Worm (Caenorhabditis elegans) whole organism, mixed stage, embryonic: Measurements from ENCODE around the gene F35H10.3.

ENCODE experiments used
- M03D4.4 ChIP-seq: sonication (generic microtip); optimal IDR thresholded peaks from 2 replicates; lab custom pipeline; 2017; ENCODE audit warnings: mild to moderate bottlenecking, missing genetic modification characterization, missing compliant biosample characterization
- bed-3 ChIP-seq: fragments of 200-800 bp; sonication (Bioruptor generic); optimal IDR thresholded peaks from 3 replicates; lab custom pipeline; 2018; ENCODE audit warnings: mild to moderate bottlenecking, missing genetic modification characterization, moderate library complexity, missing compliant biosample characterization
- blmp-1 ChIP-seq: fragments of 150-350 bp; optimal IDR thresholded peaks from 2 replicates; lab custom pipeline; 2014; ENCODE audit warnings: missing biosample characterization, missing genetic modification characterization
- ceh-39 ChIP-seq: fragments of 150-350 bp; optimal IDR thresholded peaks from 2 replicates; lab custom pipeline; 2014; ENCODE audit warnings: missing biosample characterization, missing genetic modification characterization
- ceh-43 ChIP-seq: fragments of 200-800 bp; sonication (Bioruptor generic); optimal IDR thresholded peaks from 2 replicates; lab custom pipeline; 2018; ENCODE audit warnings: mild to moderate bottlenecking, missing genetic modification characterization, moderate library complexity, missing compliant biosample characterization
- ceh-83 ChIP-seq: fragments of 200-800 bp; sonication (Bioruptor generic); optimal IDR thresholded peaks from 2 replicates; lab custom pipeline; 2018; ENCODE audit warnings: mild to moderate bottlenecking, missing genetic modification characterization, missing compliant biosample characterization
- ces-1 ChIP-seq: fragments of 150-350 bp; optimal IDR thresholded peaks from 2 replicates; lab custom pipeline; 2014; ENCODE audit warnings: missing biosample characterization, missing genetic modification reagents, missing genetic modification characterization
- cnd-1 ChIP-seq: fragments of 200-800 bp; sonication (Bioruptor generic); optimal IDR thresholded peaks from 2 replicates; lab custom pipeline; 2018; ENCODE audit warnings: mild to moderate bottlenecking, missing genetic modification characterization, missing compliant biosample characterization
- drap-1 ChIP-seq: fragments of 200-800 bp; sonication (Bioruptor generic); optimal IDR thresholded peaks from 3 replicates; lab custom pipeline; 2018; ENCODE audit warnings: mild to moderate bottlenecking, missing genetic modification characterization, missing compliant biosample characterization
- elt-1 ChIP-seq: sonication (generic microtip); optimal IDR thresholded peaks from 2 replicates; lab custom pipeline; 2017; ENCODE audit warnings: missing genetic modification characterization, mild to moderate bottlenecking, missing compliant biosample characterization, antibody characterized with exemption, moderate library complexity, borderline replicate concordance; ENCODE audit not compliant: insufficient read depth
- elt-3 ChIP-seq: fragments of 150-350 bp; optimal IDR thresholded peaks from 2 replicates; lab custom pipeline; 2014; ENCODE audit warnings: missing biosample characterization, missing genetic modification characterization
- flh-1 ChIP-seq: fragments of 200-800 bp; sonication (Bioruptor generic); optimal IDR thresholded peaks from 2 replicates; lab custom pipeline; 2018; ENCODE audit warnings: mild to moderate bottlenecking, missing genetic modification characterization, moderate library complexity, missing compliant biosample characterization
- ham-2 ChIP-seq: fragments of 200-800 bp; sonication (Bioruptor generic); optimal IDR thresholded peaks from 2 replicates; lab custom pipeline; 2018; ENCODE audit warnings: mild to moderate bottlenecking, missing genetic modification characterization, missing compliant biosample characterization
- hlh-1 ChIP-seq: fragments of 150-350 bp; optimal IDR thresholded peaks from 2 replicates; lab custom pipeline; 2014; ENCODE audit warnings: missing biosample characterization, missing genetic modification reagents, missing genetic modification characterization
- lin-13 ChIP-seq: fragments of 150-350 bp; optimal IDR thresholded peaks from 2 replicates; lab custom pipeline; 2014; ENCODE audit warnings: missing biosample characterization, missing genetic modification characterization
- lin-32 ChIP-seq: fragments of 200-800 bp; sonication (Bioruptor generic); optimal IDR thresholded peaks from 2 replicates; lab custom pipeline; 2018; ENCODE audit warnings: mild to moderate bottlenecking, missing genetic modification characterization, missing compliant biosample characterization
- lsy-2 ChIP-seq: fragments of 150-350 bp; optimal IDR thresholded peaks from 2 replicates; lab custom pipeline; 2014; ENCODE audit warnings: missing biosample characterization, missing genetic modification characterization
- mab-5 ChIP-seq: fragments of 150-350 bp; optimal IDR thresholded peaks from 2 replicates; lab custom pipeline; 2014; ENCODE audit warnings: missing biosample characterization, missing genetic modification characterization
- mep-1 ChIP-seq: fragments of 150-350 bp; optimal IDR thresholded peaks from 2 replicates; lab custom pipeline; 2017; ENCODE audit warnings: missing biosample characterization, missing genetic modification reagents, missing genetic modification characterization, inconsistent platforms
- mls-2 ChIP-seq: sonication (generic microtip); optimal IDR thresholded peaks from 2 replicates; lab custom pipeline; 2016; ENCODE audit warnings: mild to moderate bottlenecking, missing genetic modification characterization, moderate library complexity, missing compliant biosample characterization
- nhr-12 ChIP-seq: fragments of 150-350 bp; optimal IDR thresholded peaks from 2 replicates; lab custom pipeline; 2014; ENCODE audit warnings: missing biosample characterization, missing genetic modification characterization
- nhr-2 ChIP-seq: fragments of 150-350 bp; optimal IDR thresholded peaks from 2 replicates; lab custom pipeline; 2014; ENCODE audit warnings: missing biosample characterization, missing genetic modification characterization
- nhr-237 ChIP-seq: fragments of 150-350 bp; optimal IDR thresholded peaks from 2 replicates; lab custom pipeline; 2014; ENCODE audit warnings: missing biosample characterization, missing genetic modification characterization
- nhr-28 ChIP-seq: fragments of 150-350 bp; optimal IDR thresholded peaks from 2 replicates; lab custom pipeline; 2014; ENCODE audit warnings: missing biosample characterization, missing genetic modification characterization
- nhr-76 ChIP-seq: sonication (generic microtip); optimal IDR thresholded peaks from 2 replicates; lab custom pipeline; 2017; ENCODE audit warnings: missing biosample characterization, missing genetic modification characterization
- pha-4 ChIP-seq: fragments of 150-350 bp; optimal IDR thresholded peaks from 2 replicates; lab custom pipeline; 2018; ENCODE audit warnings: missing biosample characterization, missing genetic modification reagents, missing genetic modification characterization
- sem-2 ChIP-seq: fragments of 200-800 bp; sonication (Bioruptor generic); optimal IDR thresholded peaks from 2 replicates; lab custom pipeline; 2018; ENCODE audit warnings: mild to moderate bottlenecking, missing genetic modification characterization, missing compliant biosample characterization
- snpc-4 ChIP-seq: fragments of 150-350 bp; optimal IDR thresholded peaks from 2 replicates; lab custom pipeline; 2014; ENCODE audit warnings: missing biosample characterization, missing genetic modification characterization
- sptf-1 ChIP-seq: sonication (generic microtip); optimal IDR thresholded peaks from 2 replicates; lab custom pipeline; 2017; ENCODE audit warnings: mild to moderate bottlenecking, missing genetic modification characterization, moderate library complexity, missing compliant biosample characterization
- tbx-8 ChIP-seq: fragments of 200-800 bp; sonication (Bioruptor generic); optimal IDR thresholded peaks from 2 replicates; lab custom pipeline; 2018; ENCODE audit warnings: mild to moderate bottlenecking, missing genetic modification characterization, moderate library complexity, missing compliant biosample characterization
- unc-120 ChIP-seq: sonication (generic microtip); optimal IDR thresholded peaks from 2 replicates; lab custom pipeline; 2017; ENCODE audit warnings: missing genetic modification characterization, missing compliant biosample characterization; ENCODE audit not compliant: poor library complexity, severe bottlenecking
- unc-39 ChIP-seq: fragments of 150-350 bp; optimal IDR thresholded peaks from 2 replicates; lab custom pipeline; 2014; ENCODE audit warnings: missing biosample characterization, missing genetic modification characterization
- unc-62 ChIP-seq: fragments of 150-350 bp; optimal IDR thresholded peaks from 2 replicates; lab custom pipeline; 2014; ENCODE audit warnings: missing biosample characterization, missing genetic modification reagents, missing genetic modification characterization
- zip-8 ChIP-seq: fragments of 150-350 bp; optimal IDR thresholded peaks from 2 replicates; lab custom pipeline; 2014; ENCODE audit warnings: missing biosample characterization, missing genetic modification characterization
- ztf-11 ChIP-seq: fragments of 150-350 bp; optimal IDR thresholded peaks from 2 replicates; lab custom pipeline; 2014; ENCODE audit warnings: missing biosample characterization, missing genetic modification characterization

F35H10.3 gene

DNA sequence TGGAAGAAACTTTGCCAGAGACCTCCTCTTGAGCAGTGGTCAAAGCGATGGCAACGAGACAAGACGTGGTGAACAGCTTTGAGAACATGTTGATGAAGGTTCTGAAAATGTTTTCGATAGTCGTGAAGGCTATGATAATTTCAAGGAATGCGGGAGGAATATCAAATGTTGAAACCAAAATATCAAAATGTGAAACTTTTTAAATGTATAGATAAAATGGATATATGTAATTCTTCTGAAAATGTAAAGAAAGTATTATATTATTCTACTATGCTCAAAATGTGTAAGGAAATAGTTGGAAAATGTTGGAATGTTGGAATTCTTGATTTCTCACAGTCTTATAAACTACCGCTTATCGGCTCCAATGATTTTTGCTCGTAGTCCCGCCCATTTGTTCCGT, 43.4 kb downstream of the F35H10.3 start, which contains the start of gene D2096.6:
Gene D2096.6, minus strand, starts transcription at position 101 of the 400 bp plus-strand sequence.
- no peak for TF ChIP-seq unc-120
- no peak for TF ChIP-seq ztf-11
- no peak for TF ChIP-seq mab-5 (tag; lab: Kevin White, UChicago)
- no peak for TF ChIP-seq M03D4.4 (tag; lab: Kevin White, UChicago)
- TF ChIP-seq mls-2: no peak
- TF ChIP-seq sptf-1 (tag; lab: Kevin White, UChicago): no peak
- TF ChIP-seq nhr-237 (tag; lab: Kevin White, UChicago): no peak
- no peak for TF ChIP-seq ceh-39 (tag; lab: Kevin White, UChicago)
- TF ChIP-seq flh-1 (GFP tag; lab: Kevin White, UChicago): no peak
- no peak for TF ChIP-seq nhr-28 (tag; lab: Kevin White, UChicago)
- no peak for TF ChIP-seq blmp-1 (tag; lab: Kevin White, UChicago)
- no peak for TF ChIP-seq sem-2 (GFP tag; lab: Kevin White, UChicago)
- TF ChIP-seq unc-62 (GFP tag; lab: Kevin White, UChicago): no peak
- TF ChIP-seq nhr-2 (tag; lab: Kevin White, UChicago): no peak
- TF ChIP-seq nhr-76 (tag; lab: Kevin White, UChicago): no peak
- no peak for TF ChIP-seq lsy-2 (tag; lab: Kevin White, UChicago)
- TF ChIP-seq ceh-83: no peak
- TF ChIP-seq zip-8 (tag; lab: Kevin White, UChicago): no peak

ce11 chrIV:8375381-8375780, 49.6 kb downstream of the F35H10.3 start:
- TF ChIP-seq nhr-2 (tag; lab: Kevin White, UChicago): no peak
- TF ChIP-seq unc-62 (GFP tag; lab: Kevin White, UChicago): peak; percentile 45
- peak; percentile 54 for TF ChIP-seq nhr-28 (tag; lab: Kevin White, UChicago)
- peak; percentile 93 for TF ChIP-seq mls-2
- TF ChIP-seq snpc-4 (tag; lab: Kevin White, UChicago): no peak
- TF ChIP-seq blmp-1 (tag; lab: Kevin White, UChicago): no peak
- TF ChIP-seq unc-120: peak; percentile 75
- peak; percentile 38 for TF ChIP-seq nhr-237 (tag; lab: Kevin White, UChicago)
- TF ChIP-seq tbx-8 (GFP tag; lab: Kevin White, UChicago): peak; percentile 80
- TF ChIP-seq elt-1 (tag; lab: Kevin White, UChicago): no peak
- TF ChIP-seq mep-1: peak; percentile 86
- peak; percentile 91 for TF ChIP-seq sptf-1 (tag; lab: Kevin White, UChicago)
- no peak for TF ChIP-seq mab-5 (tag; lab: Kevin White, UChicago)
- peak; percentile 80 for TF ChIP-seq pha-4
- peak; percentile 94 for TF ChIP-seq M03D4.4 (tag; lab: Kevin White, UChicago)
- TF ChIP-seq elt-3: no peak
- peak; percentile 84 for TF ChIP-seq ceh-43
- no peak for TF ChIP-seq nhr-76 (tag; lab: Kevin White, UChicago)
- TF ChIP-seq bed-3 (GFP tag; lab: Kevin White, UChicago): peak; percentile 74
- TF ChIP-seq lsy-2 (tag; lab: Kevin White, UChicago): no peak
- peak; percentile 82 for TF ChIP-seq ham-2 (GFP tag; lab: Kevin White, UChicago)
- TF ChIP-seq zip-8 (tag; lab: Kevin White, UChicago): no peak
- peak; percentile 48 for TF ChIP-seq ceh-39 (tag; lab: Kevin White, UChicago)
- TF ChIP-seq nhr-12 (tag; lab: Kevin White, UChicago): peak; percentile 25
- TF ChIP-seq lin-32 (GFP tag; lab: Kevin White, UChicago): peak; percentile 84
- peak; percentile 4 for TF ChIP-seq ztf-11
- TF ChIP-seq flh-1 (GFP tag; lab: Kevin White, UChicago): peak; percentile 68
- TF ChIP-seq sem-2 (GFP tag; lab: Kevin White, UChicago): peak; percentile 87
- no peak for TF ChIP-seq ces-1 (GFP tag; lab: Kevin White, UChicago)
- TF ChIP-seq drap-1 (GFP tag; lab: Kevin White, UChicago): peak; percentile 92
- TF ChIP-seq unc-39 (tag; lab: Kevin White, UChicago): no peak
- TF ChIP-seq hlh-1 (tag; lab: Kevin White, UChicago): peak; percentile 15
- TF ChIP-seq ceh-83: peak; percentile 94
- peak; percentile 95 for TF ChIP-seq cnd-1
- TF ChIP-seq lin-13 (tag; lab: Kevin White, UChicago): peak; percentile 10
